Worm (Caenorhabditis elegans) whole organism, late embryonic: Measurements from ENCODE around the gene R04D3.3.
A peak's percentile ranks its signal among the peaks of the same experiment; 100 is the strongest.

Source experiments
- C38D4.7 ChIP-seq: fragments of 200-800 bp; sonication (Bioruptor generic); optimal IDR thresholded peaks from 2 replicates; lab custom pipeline; 2018; ENCODE audit warnings: mild to moderate bottlenecking, missing genetic modification characterization, moderate library complexity, missing compliant biosample characterization
- F13H6.1 ChIP-seq: sonication (generic microtip); optimal IDR thresholded peaks from 2 replicates; lab custom pipeline; 2016; ENCODE audit warnings: missing genetic modification characterization, missing compliant biosample characterization
- K02D7.2 ChIP-seq: sonication (generic microtip); optimal IDR thresholded peaks from 2 replicates; lab custom pipeline; 2017; ENCODE audit warnings: mild to moderate bottlenecking, missing genetic modification characterization, missing compliant biosample characterization
- T23F11.4 ChIP-seq: fragments of 200-800 bp; sonication (Bioruptor generic); optimal IDR thresholded peaks from 2 replicates; lab custom pipeline; 2018; ENCODE audit warnings: mild to moderate bottlenecking, missing genetic modification characterization, missing compliant biosample characterization
- ahr-1 ChIP-seq: sonication (generic microtip); optimal IDR thresholded peaks from 2 replicates; lab custom pipeline; 2016; ENCODE audit warnings: missing genetic modification characterization, missing compliant biosample characterization
- ceh-14 ChIP-seq: sonication (generic microtip); optimal IDR thresholded peaks from 2 replicates; lab custom pipeline; 2016; ENCODE audit warnings: missing genotype, missing genetic modification characterization, missing compliant biosample characterization
- ceh-18 ChIP-seq: sonication (generic microtip); optimal IDR thresholded peaks from 2 replicates; lab custom pipeline; 2016; ENCODE audit warnings: missing genetic modification characterization, missing compliant biosample characterization
- ceh-2 ChIP-seq: sonication (generic microtip); optimal IDR thresholded peaks from 2 replicates; lab custom pipeline; 2016; ENCODE audit warnings: missing genotype, missing genetic modification characterization, missing compliant biosample characterization
- ceh-24 ChIP-seq: sonication (generic microtip); optimal IDR thresholded peaks from 2 replicates; lab custom pipeline; 2016; ENCODE audit warnings: mild to moderate bottlenecking, missing genetic modification characterization, missing compliant biosample characterization
- ceh-31 ChIP-seq: sonication (generic microtip); optimal IDR thresholded peaks from 2 replicates; lab custom pipeline; 2016; ENCODE audit warnings: missing genetic modification characterization, missing compliant biosample characterization
- ceh-34 ChIP-seq: sonication (generic microtip); optimal IDR thresholded peaks from 2 replicates; lab custom pipeline; 2016; ENCODE audit warnings: mild to moderate bottlenecking, missing genetic modification characterization, missing compliant biosample characterization
- ceh-9 ChIP-seq: sonication (generic microtip); optimal IDR thresholded peaks from 2 replicates; lab custom pipeline; 2016; ENCODE audit warnings: mild to moderate bottlenecking, missing genetic modification characterization, inconsistent platforms, missing compliant biosample characterization
- che-1 ChIP-seq: sonication (generic microtip); optimal IDR thresholded peaks from 2 replicates; lab custom pipeline; 2016; ENCODE audit warnings: mild to moderate bottlenecking, missing genetic modification characterization, missing compliant biosample characterization
- elt-2 ChIP-seq: sonication (generic microtip); optimal IDR thresholded peaks from 2 replicates; lab custom pipeline; 2016; ENCODE audit warnings: missing genetic modification reagents, missing genetic modification characterization, missing compliant biosample characterization
- elt-4 ChIP-seq: sonication (generic microtip); optimal IDR thresholded peaks from 2 replicates; lab custom pipeline; 2016; ENCODE audit warnings: missing genetic modification characterization, missing compliant biosample characterization
- ets-4 ChIP-seq: sonication (generic microtip); optimal IDR thresholded peaks from 2 replicates; lab custom pipeline; 2016; ENCODE audit warnings: missing genetic modification characterization, missing compliant biosample characterization
- eyg-1 ChIP-seq: sonication (generic microtip); optimal IDR thresholded peaks from 2 replicates; lab custom pipeline; 2016; ENCODE audit warnings: missing genotype, missing genetic modification characterization, missing compliant biosample characterization
- fax-1 ChIP-seq: sonication (generic microtip); optimal IDR thresholded peaks from 2 replicates; lab custom pipeline; 2016; ENCODE audit warnings: missing genotype, missing genetic modification characterization, missing compliant biosample characterization
- fkh-10 ChIP-seq: fragments of 150-350 bp; optimal IDR thresholded peaks from 2 replicates; lab custom pipeline; 2014; ENCODE audit warnings: missing biosample characterization, missing genetic modification reagents, missing genetic modification characterization
- hlh-13 ChIP-seq: fragments of 200-800 bp; sonication (Bioruptor generic); optimal IDR thresholded peaks from 2 replicates; lab custom pipeline; 2018; ENCODE audit warnings: mild to moderate bottlenecking, missing genetic modification characterization, missing compliant biosample characterization
- hlh-8 ChIP-seq: sonication (generic microtip); optimal IDR thresholded peaks from 2 replicates; lab custom pipeline; 2016; ENCODE audit warnings: missing genotype, missing genetic modification characterization, missing compliant biosample characterization
- lim-6 ChIP-seq: sonication (generic microtip); optimal IDR thresholded peaks from 2 replicates; lab custom pipeline; 2016; ENCODE audit warnings: missing genetic modification characterization, missing compliant biosample characterization
- lin-11 ChIP-seq: fragments of 200-800 bp; sonication (Bioruptor generic); optimal IDR thresholded peaks from 2 replicates; lab custom pipeline; 2018; ENCODE audit warnings: mild to moderate bottlenecking, missing genetic modification characterization, missing compliant biosample characterization
- madf-2 ChIP-seq: sonication (generic microtip); optimal IDR thresholded peaks from 2 replicates; lab custom pipeline; 2017; ENCODE audit warnings: missing genetic modification characterization, missing compliant biosample characterization
- mec-3 ChIP-seq: sonication (generic microtip); optimal IDR thresholded peaks from 2 replicates; lab custom pipeline; 2016; ENCODE audit warnings: borderline replicate concordance, missing genetic modification characterization, missing compliant biosample characterization
- nfya-1 ChIP-seq: sonication (generic microtip); optimal IDR thresholded peaks from 2 replicates; lab custom pipeline; 2017; ENCODE audit warnings: missing genetic modification characterization, mild to moderate bottlenecking, missing compliant biosample characterization, antibody characterized with exemption, moderate library complexity
- nhr-232 ChIP-seq: sonication (generic microtip); optimal IDR thresholded peaks from 2 replicates; lab custom pipeline; 2016; ENCODE audit warnings: missing genetic modification characterization, missing compliant biosample characterization
- npax-4 ChIP-seq: sonication (generic microtip); optimal IDR thresholded peaks from 2 replicates; lab custom pipeline; 2016; ENCODE audit warnings: missing genetic modification characterization, missing compliant biosample characterization
- pag-3 ChIP-seq: sonication (generic microtip); optimal IDR thresholded peaks from 2 replicates; lab custom pipeline; 2016; ENCODE audit warnings: missing compliant biosample characterization, missing genetic modification characterization, borderline replicate concordance
- pat-9 ChIP-seq: fragments of 200-800 bp; sonication (Bioruptor generic); optimal IDR thresholded peaks from 2 replicates; lab custom pipeline; 2018; ENCODE audit warnings: mild to moderate bottlenecking, missing genetic modification characterization, moderate library complexity, missing compliant biosample characterization
- pax-1 ChIP-seq: fragments of 150-350 bp; optimal IDR thresholded peaks from 2 replicates; lab custom pipeline; 2014; ENCODE audit warnings: missing biosample characterization, missing genetic modification characterization
- pha-4 ChIP-seq: fragments of 150-350 bp; optimal IDR thresholded peaks from 2 replicates; lab custom pipeline; 2018; ENCODE audit warnings: missing biosample characterization, missing genetic modification reagents, missing genetic modification characterization
- pqm-1 ChIP-seq: sonication (generic microtip); optimal IDR thresholded peaks from 2 replicates; lab custom pipeline; 2016; ENCODE audit warnings: missing genetic modification characterization, missing compliant biosample characterization
- rnt-1 ChIP-seq: sonication (generic microtip); optimal IDR thresholded peaks from 2 replicates; lab custom pipeline; 2016; ENCODE audit warnings: missing genetic modification characterization, missing compliant biosample characterization
- sox-2 ChIP-seq: fragments of 200-800 bp; sonication (Bioruptor generic); IDR thresholded peaks from 2 replicates; pipeline ENCODE4 v1.3.6; 2022; ENCODE audit warnings: missing genetic modification reagents, missing genetic modification characterization, missing compliant biosample characterization
- sox-4 ChIP-seq: sonication (generic microtip); optimal IDR thresholded peaks from 2 replicates; lab custom pipeline; 2017; ENCODE audit warnings: mild to moderate bottlenecking, missing genetic modification characterization, inconsistent platforms, missing compliant biosample characterization
- syd-9 ChIP-seq: sonication (generic microtip); optimal IDR thresholded peaks from 2 replicates; lab custom pipeline; 2016; ENCODE audit warnings: mild to moderate bottlenecking, missing genetic modification characterization, moderate library complexity, missing compliant biosample characterization
- tbx-2 ChIP-seq: sonication (generic microtip); optimal IDR thresholded peaks from 2 replicates; lab custom pipeline; 2016; ENCODE audit warnings: missing genetic modification characterization, missing compliant biosample characterization
- unc-3 ChIP-seq, 2 experiments: fragments of 200-800 bp in 1 of 2; sonication (Bioruptor generic) in 1 of 2; sonication (generic microtip) in 1 of 2; conservative IDR thresholded peaks in 1 of 2; optimal IDR thresholded peaks in 1 of 2; 2 replicates each; pipeline versions ENCODE4 v1.3.6 to Lab custom; 2016 to 2022; ENCODE audit warnings: missing compliant biosample characterization in 2 of 2, missing genetic modification characterization in 2 of 2, missing genetic modification reagents in 1 of 2
- unc-86 ChIP-seq: sonication (generic microtip); optimal IDR thresholded peaks from 2 replicates; lab custom pipeline; 2016; ENCODE audit warnings: missing genetic modification characterization, missing compliant biosample characterization
- ztf-16 ChIP-seq: sonication (generic microtip); optimal IDR thresholded peaks from 2 replicates; lab custom pipeline; 2017; ENCODE audit warnings: missing genetic modification characterization, missing compliant biosample characterization

The R04D3.3 gene

ce11 chrX:13323697-13324096 lies 33.3 kb upstream of the R04D3.3 start:
- TF ChIP-seq ceh-2 (tag; lab: Kevin White, UChicago): no peak
- TF ChIP-seq ceh-31 (tag; lab: Kevin White, UChicago): no peak
- TF ChIP-seq ceh-24 (tag; lab: Kevin White, UChicago): no peak
- TF ChIP-seq mec-3 (tag; lab: Kevin White, UChicago): no peak
- no peak for TF ChIP-seq fkh-10
- no peak for TF ChIP-seq elt-2 (tag; lab: Kevin White, UChicago)
- no peak for TF ChIP-seq T23F11.4 (GFP tag; lab: Kevin White, UChicago)
- TF ChIP-seq C38D4.7 (GFP tag; lab: Kevin White, UChicago): no peak
- no peak for TF ChIP-seq ceh-34 (tag; lab: Kevin White, UChicago)
- TF ChIP-seq sox-2: no peak
- no peak for TF ChIP-seq eyg-1
- no peak for TF ChIP-seq K02D7.2 (tag; lab: Kevin White, UChicago)
- no peak for TF ChIP-seq ets-4
- no peak for TF ChIP-seq sox-4 (tag; lab: Kevin White, UChicago)
- no peak for TF ChIP-seq nfya-1 (tag; lab: Kevin White, UChicago)
- no peak for TF ChIP-seq che-1

- TF ChIP-seq hlh-8 (tag; lab: Kevin White, UChicago): no peak
- TF ChIP-seq tbx-2 (tag; lab: Kevin White, UChicago): no peak
- no peak for TF ChIP-seq ztf-16 (tag; lab: Kevin White, UChicago)
- no peak for TF ChIP-seq ahr-1 (tag; lab: Kevin White, UChicago)
- TF ChIP-seq rnt-1 (tag; lab: Kevin White, UChicago): no peak
- TF ChIP-seq pax-1 (tag; lab: Kevin White, UChicago): no peak
- no peak for TF ChIP-seq ceh-24 (tag; lab: Kevin White, UChicago)
- no peak for TF ChIP-seq syd-9 (tag; lab: Kevin White, UChicago)
- TF ChIP-seq lim-6: no peak
- TF ChIP-seq ceh-31 (tag; lab: Kevin White, UChicago): no peak
- TF ChIP-seq pha-4 (tag; lab: Kevin White, UChicago): no peak
- no peak for TF ChIP-seq mec-3 (tag; lab: Kevin White, UChicago)
- TF ChIP-seq pat-9 (tag; lab: Kevin White, UChicago): no peak
- TF ChIP-seq pag-3: no peak
- no peak for TF ChIP-seq sox-4 (tag; lab: Kevin White, UChicago)
- TF ChIP-seq pqm-1 (tag; lab: Kevin White, UChicago): no peak
- TF ChIP-seq ceh-14: no peak
- TF ChIP-seq ceh-34 (tag; lab: Kevin White, UChicago): no peak
- TF ChIP-seq unc-86: no peak
These were observed 32.5 kb upstream of the R04D3.3 start, which contains the start of gene F46G10.2 for ce11 chrX:13322886-13323285. Gene F46G10.2, plus strand, starts transcription at chrX:13322963.

- peak; percentile 22 for TF ChIP-seq ceh-18 (tag; lab: Kevin White, UChicago)
- TF ChIP-seq madf-2 (tag; lab: Kevin White, UChicago): no peak
These were observed 30.1 kb upstream of the R04D3.3 start for ce11 chrX:13320575-13320974.

ce11 chrX:13318316-13318715 lies 27.9 kb upstream of the R04D3.3 start:
- TF ChIP-seq hlh-13 (GFP tag; lab: Kevin White, UChicago): no peak
- no peak for TF ChIP-seq unc-3 (GFP tag; conservative IDR thresholded peaks at IDR 0.05; lab: Robert Waterston, UW)
- no peak for TF ChIP-seq unc-3 (tag; optimal IDR thresholded peaks at IDR 0.05; lab: Kevin White, UChicago)
- TF ChIP-seq pag-3: no peak
- TF ChIP-seq pha-4 (tag; lab: Kevin White, UChicago): no peak
- no peak for TF ChIP-seq elt-2 (tag; lab: Kevin White, UChicago)
- no peak for TF ChIP-seq F13H6.1
- TF ChIP-seq elt-4: no peak
- TF ChIP-seq sox-2: no peak
- no peak for TF ChIP-seq che-1
- no peak for TF ChIP-seq nhr-232 (tag; lab: Kevin White, UChicago)
- no peak for TF ChIP-seq ceh-9 (tag; lab: Kevin White, UChicago)
- TF ChIP-seq fax-1 (tag; lab: Kevin White, UChicago): no peak
- no peak for TF ChIP-seq ceh-31 (tag; lab: Kevin White, UChicago)
- TF ChIP-seq fkh-10: no peak
- no peak for TF ChIP-seq npax-4 (tag; lab: Kevin White, UChicago)
- TF ChIP-seq lin-11 (tag; lab: Kevin White, UChicago): no peak
